Worm (Caenorhabditis elegans): Measurements from ENCODE around the gene Y71H2AM.14.

DNA sequence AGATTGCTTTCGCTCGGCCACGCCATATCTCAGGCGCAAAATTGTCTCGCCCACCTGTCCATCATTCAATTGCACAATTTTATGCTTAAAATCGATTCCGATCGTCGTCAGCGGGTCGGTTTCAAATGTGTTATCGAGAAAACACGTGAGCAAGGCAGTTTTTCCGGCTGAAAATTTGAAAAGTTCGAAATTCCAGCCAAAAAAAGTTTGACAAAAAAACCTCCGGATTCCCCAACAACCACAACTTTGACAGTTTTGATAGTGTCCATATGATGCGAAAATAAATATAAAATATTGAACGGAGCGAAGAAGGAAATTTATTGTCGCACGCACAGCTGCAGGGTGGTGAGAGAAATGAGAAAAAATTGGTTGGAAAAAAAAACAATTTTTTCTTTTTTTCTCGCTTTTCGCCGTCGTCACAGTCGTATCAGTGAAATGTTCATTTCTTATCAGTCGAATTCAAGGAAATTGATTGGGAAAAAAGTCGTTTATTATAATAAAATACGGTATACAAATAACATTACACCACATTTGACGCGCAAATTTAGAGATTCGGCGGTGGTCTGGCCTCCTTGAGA, 12.8 kb downstream of the Y71H2AM.14 start, which contains the start of gene Y71H2AM.12:
- TF ChIP-seq B0310.2 (tag; optimal IDR thresholded peaks at IDR 0.05) = no peak
- TF ChIP-seq hmg-4 (GFP tag; optimal IDR thresholded peaks at IDR 0.05) = no peak

Data from whole organism, early embryonic.